ENCODE assay signal across 1 fruit fly cellular context in genomic region chr2L:16284306-16285299, dm6.
A peak's percentile ranks its signal among the peaks of the same experiment; 100 is the strongest.
TF ChIP-seq lines count a peak whose summit lies in the region.

No protein-coding gene starts in this region.

TF ChIP-seq in whole organism, embryonic, 481 proteins besides CTCF, POLR2A, EP300 and RAD21 (continued from another document and continues in another):
- TF ChIP-seq YL-1 (GFP tag; optimal IDR thresholded peaks at IDR 0.05; lab: Kevin White, UChicago) (no peak), croc (GFP tag; conservative IDR thresholded peaks at IDR 0.05; lab: Robert Waterston, UW) (no peak), CG2875 (GFP tag; optimal IDR thresholded peaks at IDR 0.05; lab: Kevin White, UChicago) (peak; percentile 4), CG6175 (GFP tag; IDR thresholded peaks at IDR 0.05; lab: Robert Waterston, UW) (no peak), CG15601 (tag; optimal IDR thresholded peaks at IDR 0.05; lab: Kevin White, UChicago) (peak; percentile 0), Abd-B (GFP tag; optimal IDR thresholded peaks at IDR 0.05; lab: Kevin White, UChicago) (peak; percentile 23), fd102C (GFP tag; optimal IDR thresholded peaks at IDR 0.05; lab: Kevin White, UChicago) (no peak), run (tag; optimal IDR thresholded peaks at IDR 0.05; lab: Kevin White, UChicago) (no peak), CG9797 (GFP tag; optimal IDR thresholded peaks at IDR 0.05; lab: Kevin White, UChicago) (no peak), CG12071 (GFP tag; optimal IDR thresholded peaks at IDR 0.05; lab: Kevin White, UChicago) (peak; percentile 66), CG14050 (GFP tag; IDR thresholded peaks at IDR 0.05; lab: Robert Waterston, UW) (no peak), CG1602 (GFP tag; optimal IDR thresholded peaks at IDR 0.05; lab: Kevin White, UChicago) (no peak), CG17802 (tag; optimal IDR thresholded peaks at IDR 0.05; lab: Kevin White, UChicago) (no peak), repo (GFP tag; optimal IDR thresholded peaks at IDR 0.05; lab: Kevin White, UChicago) (no peak), vvl (GFP tag; IDR thresholded peaks at IDR 0.05; lab: Robert Waterston, UW) (no peak), danr (GFP tag; IDR thresholded peaks at IDR 0.05; lab: Robert Waterston, UW) (no peak), CG2678 (tag; optimal IDR thresholded peaks at IDR 0.05; lab: Kevin White, UChicago) (peak; percentile 74), ERR (GFP tag; optimal IDR thresholded peaks at IDR 0.05; lab: Kevin White, UChicago) (no peak), psq (GFP tag; optimal IDR thresholded peaks at IDR 0.05; lab: Kevin White, UChicago) (no peak), B-H1 (GFP tag; IDR thresholded peaks at IDR 0.05; lab: Robert Waterston, UW) (no peak), HLH3B (GFP tag; IDR thresholded peaks at IDR 0.05; lab: Robert Waterston, UW) (no peak), luna (GFP tag; optimal IDR thresholded peaks at IDR 0.05; lab: Kevin White, UChicago) (no peak), Scr (GFP tag; IDR thresholded peaks at IDR 0.05; lab: Robert Waterston, UW; ENCODE audit: partially characterized antibody) (no peak), CG7963 (GFP tag; IDR thresholded peaks at IDR 0.05; lab: Robert Waterston, UW; ENCODE audit: partially characterized antibody) (no peak), CG4424 (GFP tag; optimal IDR thresholded peaks at IDR 0.05; lab: Kevin White, UChicago) (peak; percentile 39), CG6272 (GFP tag; IDR thresholded peaks at IDR 0.05; lab: Robert Waterston, UW) (no peak), CG4730 (GFP tag; IDR thresholded peaks at IDR 0.05; lab: Robert Waterston, UW) (no peak), CG15479 (GFP tag; optimal IDR thresholded peaks at IDR 0.05; lab: Kevin White, UChicago) (no peak), CHES-1-like (GFP tag; optimal IDR thresholded peaks at IDR 0.05; lab: Kevin White, UChicago) (peak; percentile 4), CG34422 (GFP tag; IDR thresholded peaks at IDR 0.05; lab: Robert Waterston, UW) (no peak), CG13287 (GFP tag; IDR thresholded peaks at IDR 0.05; lab: Robert Waterston, UW; ENCODE audit: partially characterized antibody) (no peak), klu (GFP tag; IDR thresholded peaks at IDR 0.05; lab: Robert Waterston, UW) (no peak), tin (GFP tag; optimal IDR thresholded peaks at IDR 0.05; lab: Kevin White, UChicago) (no peak), CG33557 (GFP tag; optimal IDR thresholded peaks at IDR 0.05; lab: Kevin White, UChicago) (no peak), CG9437 (GFP tag; optimal IDR thresholded peaks at IDR 0.05; lab: Kevin White, UChicago) (no peak), CG3995 (GFP tag; optimal IDR thresholded peaks at IDR 0.05; lab: Kevin White, UChicago) (peak; percentile 5), Atf-2 (GFP tag; optimal IDR thresholded peaks at IDR 0.05; lab: Kevin White, UChicago) (peak; percentile 1), lola (GFP tag; optimal IDR thresholded peaks at IDR 0.05; lab: Kevin White, UChicago) (no peak), trh (GFP tag; optimal IDR thresholded peaks at IDR 0.05; lab: Kevin White, UChicago) (peak; percentile 36), Rx (GFP tag; IDR thresholded peaks at IDR 0.05; lab: Robert Waterston, UW) (no peak), CG17361 (GFP tag; IDR thresholded peaks at IDR 0.05; lab: Robert Waterston, UW) (no peak), CG10543 (GFP tag; optimal IDR thresholded peaks at IDR 0.05; lab: Kevin White, UChicago) (peak; percentile 36), CG1603 (tag; optimal IDR thresholded peaks at IDR 0.05; lab: Kevin White, UChicago) (peak; percentile 30), vnd (GFP tag; IDR thresholded peaks at IDR 0.05; lab: Robert Waterston, UW; ENCODE audit: partially characterized antibody) (no peak), jumu (GFP tag; optimal IDR thresholded peaks at IDR 0.05; lab: Kevin White, UChicago) (no peak), abd-A (tag; optimal IDR thresholded peaks at IDR 0.05; lab: Kevin White, UChicago) (peak; percentile 54), CG8359 (GFP tag; optimal IDR thresholded peaks at IDR 0.05; lab: Kevin White, UChicago; ENCODE audit: borderline replicate concordance) (no peak), CG8281 (tag; optimal IDR thresholded peaks at IDR 0.05; lab: Kevin White, UChicago) (peak; percentile 40), stwl (tag; optimal IDR thresholded peaks at IDR 0.05; lab: Kevin White, UChicago) (no peak), CG4854 (GFP tag; optimal IDR thresholded peaks at IDR 0.05; lab: Kevin White, UChicago) (peak; percentile 36), Doc2 (GFP tag; IDR thresholded peaks at IDR 0.05; lab: Robert Waterston, UW) (no peak), Fer2 (tag; optimal IDR thresholded peaks at IDR 0.05; lab: Kevin White, UChicago) (no peak), CG16815 (GFP tag; optimal IDR thresholded peaks at IDR 0.05; lab: Kevin White, UChicago) (no peak), Sry-β (GFP tag; optimal IDR thresholded peaks at IDR 0.05; lab: Kevin White, UChicago) (no peak), amos (GFP tag; IDR thresholded peaks at IDR 0.05; lab: Robert Waterston, UW; ENCODE audit: partially characterized antibody) (no peak), Ada2b (GFP tag; IDR thresholded peaks at IDR 0.05; lab: Robert Waterston, UW) (no peak), Tbp (GFP tag; optimal IDR thresholded peaks at IDR 0.05; lab: Kevin White, UChicago) (no peak), Nf-YB (GFP tag; optimal IDR thresholded peaks at IDR 0.05; lab: Kevin White, UChicago) (peak; percentile 18), esg (GFP tag; conservative IDR thresholded peaks at IDR 0.05; lab: Robert Waterston, UW) (no peak), CG1529 (GFP tag; optimal IDR thresholded peaks at IDR 0.05; lab: Kevin White, UChicago) (no peak), sima (GFP tag; optimal IDR thresholded peaks at IDR 0.05; lab: Kevin White, UChicago) (no peak), CG6854 (GFP tag; optimal IDR thresholded peaks at IDR 0.05; lab: Kevin White, UChicago) (peak; percentile 30), CG17385 (GFP tag; optimal IDR thresholded peaks at IDR 0.05; lab: Kevin White, UChicago) (peak; percentile 27), CG6791 (GFP tag; IDR thresholded peaks at IDR 0.05; lab: Robert Waterston, UW; ENCODE audit: partially characterized antibody) (no peak), CG4820 (GFP tag; optimal IDR thresholded peaks at IDR 0.05; lab: Kevin White, UChicago) (no peak), CG18262 (tag; optimal IDR thresholded peaks at IDR 0.05; lab: Kevin White, UChicago) (peak; percentile 27), E2f1 (GFP tag; IDR thresholded peaks at IDR 0.05; lab: Robert Waterston, UW) (no peak), trem (tag; optimal IDR thresholded peaks at IDR 0.05; lab: Kevin White, UChicago) (no peak), nau (GFP tag; optimal IDR thresholded peaks at IDR 0.05; lab: Kevin White, UChicago) (peak; percentile 51), CG17568 (GFP tag; optimal IDR thresholded peaks at IDR 0.05; lab: Kevin White, UChicago) (no peak), CG8924 (tag; optimal IDR thresholded peaks at IDR 0.05; lab: Kevin White, UChicago) (peak; percentile 36), CG10654 (GFP tag; optimal IDR thresholded peaks at IDR 0.05; lab: Kevin White, UChicago) (peak; percentile 21), maf-S (GFP tag; optimal IDR thresholded peaks at IDR 0.05; lab: Kevin White, UChicago) (peak; percentile 8), Mrtf (GFP tag; IDR thresholded peaks at IDR 0.05; lab: Robert Waterston, UW) (no peak), inv (GFP tag; IDR thresholded peaks at IDR 0.05; lab: Robert Waterston, UW; ENCODE audit: partially characterized antibody) (no peak), eve (GFP tag; optimal IDR thresholded peaks at IDR 0.05; lab: Kevin White, UChicago) (peak in 1 of 2 experiments; percentile 85), eyg (GFP tag; optimal IDR thresholded peaks at IDR 0.05; lab: Kevin White, UChicago) (peak; percentile 2), sob (GFP tag; IDR thresholded peaks at IDR 0.05; lab: Robert Waterston, UW) (no peak), pfk (GFP tag; optimal IDR thresholded peaks at IDR 0.05; lab: Kevin White, UChicago) (peak; percentile 99), CG13894 (tag; optimal IDR thresholded peaks at IDR 0.05; lab: Kevin White, UChicago) (peak; percentile 60), HHEX (GFP tag; optimal IDR thresholded peaks at IDR 0.05; lab: Kevin White, UChicago) (peak; percentile 62), CG31224 (GFP tag; IDR thresholded peaks at IDR 0.05; lab: Robert Waterston, UW) (no peak), nerfin-1 (tag; optimal IDR thresholded peaks at IDR 0.05; lab: Kevin White, UChicago) (peak; percentile 75), Poxn (GFP tag; IDR thresholded peaks at IDR 0.05; lab: Robert Waterston, UW) (no peak), CG11093 (GFP tag; IDR thresholded peaks at IDR 0.05; lab: Robert Waterston, UW) (no peak), pnt (GFP tag; optimal IDR thresholded peaks at IDR 0.05; lab: Kevin White, UChicago) (no peak), CG10462 (GFP tag; optimal IDR thresholded peaks at IDR 0.05; lab: Kevin White, UChicago) (peak; percentile 2), zen (tag; optimal IDR thresholded peaks at IDR 0.05; lab: Kevin White, UChicago) (no peak), Deaf1 (tag; optimal IDR thresholded peaks at IDR 0.05; lab: Kevin White, UChicago) (peak; percentile 15), CG14965 (GFP tag; optimal IDR thresholded peaks at IDR 0.05; lab: Kevin White, UChicago; ENCODE audit: borderline replicate concordance) (no peak), ATbp (GFP tag; optimal IDR thresholded peaks at IDR 0.05; lab: Kevin White, UChicago) (peak; percentile 52), stc (GFP tag; IDR thresholded peaks at IDR 0.05; lab: Robert Waterston, UW) (no peak), NfI (GFP tag; optimal IDR thresholded peaks at IDR 0.05; lab: Kevin White, UChicago) (peak; percentile 42), sim (GFP tag; IDR thresholded peaks at IDR 0.05; lab: Robert Waterston, UW) (no peak), fd64A (GFP tag; optimal IDR thresholded peaks at IDR 0.05; lab: Kevin White, UChicago) (peak; percentile 73), Bdp1 (GFP tag; optimal IDR thresholded peaks at IDR 0.05; lab: Kevin White, UChicago) (no peak), Hand (GFP tag; optimal IDR thresholded peaks at IDR 0.05; lab: Kevin White, UChicago) (peak; percentile 48), chif (GFP tag; optimal IDR thresholded peaks at IDR 0.05; lab: Kevin White, UChicago) (peak in 1 of 2 experiments; percentile 20), lilli (GFP tag; optimal IDR thresholded peaks at IDR 0.05; lab: Kevin White, UChicago) (peak; percentile 64), sr (GFP tag; IDR thresholded peaks at IDR 0.05; lab: Robert Waterston, UW) (no peak), Ets65A (GFP tag; lab: Kevin White, UChicago) (peak; percentile 92), Pdp1 (GFP tag; optimal IDR thresholded peaks at IDR 0.05; lab: Kevin White, UChicago) (peak in 1 of 2 experiments; percentile 54), Neu2 (GFP tag; optimal IDR thresholded peaks at IDR 0.05; lab: Kevin White, UChicago; ENCODE audit: borderline replicate concordance) (no peak), gcm (GFP tag; optimal IDR thresholded peaks at IDR 0.05; lab: Kevin White, UChicago) (peak; percentile 2), yki (optimal IDR thresholded peaks at IDR 0.05; lab: Kevin White, UChicago) (peak; percentile 63), wek (GFP tag; optimal IDR thresholded peaks at IDR 0.05; lab: Kevin White, UChicago) (peak; percentile 69), CG4282 (GFP tag; optimal IDR thresholded peaks at IDR 0.05; lab: Kevin White, UChicago) (peak; percentile 9), Opbp (GFP tag; IDR thresholded peaks at IDR 0.05; lab: Robert Waterston, UW; ENCODE audit: partially characterized antibody) (no peak), D19A (tag; optimal IDR thresholded peaks at IDR 0.05; lab: Kevin White, UChicago) (no peak), CG6683 (GFP tag; optimal IDR thresholded peaks at IDR 0.05; lab: Kevin White, UChicago) (peak; percentile 33), CG7556 (GFP tag; optimal IDR thresholded peaks at IDR 0.05; lab: Kevin White, UChicago) (peak; percentile 13), bbx (GFP tag; IDR thresholded peaks at IDR 0.05; lab: Robert Waterston, UW; ENCODE audit: partially characterized antibody) (no peak), CG18764 (GFP tag; optimal IDR thresholded peaks at IDR 0.05; lab: Kevin White, UChicago) (no peak), jing (GFP tag; optimal IDR thresholded peaks at IDR 0.05; lab: Kevin White, UChicago) (no peak), CG14710 (tag; optimal IDR thresholded peaks at IDR 0.05; lab: Kevin White, UChicago) (no peak), CG6254 (GFP tag; optimal IDR thresholded peaks at IDR 0.05; lab: Kevin White, UChicago) (no peak), Med (GFP tag; lab: Kevin White, UChicago) (peak; percentile 82), br (optimal IDR thresholded peaks at IDR 0.05; lab: Kevin White, UChicago) (no peak), Antp (GFP tag; optimal IDR thresholded peaks at IDR 0.05; lab: Kevin White, UChicago) (peak; percentile 37), Elba2 (GFP tag; optimal IDR thresholded peaks at IDR 0.05; lab: Kevin White, UChicago) (no peak), Bteb2 (GFP tag; optimal IDR thresholded peaks at IDR 0.05; lab: Kevin White, UChicago) (peak; percentile 37), Hsf (GFP tag; optimal IDR thresholded peaks at IDR 0.05; lab: Kevin White, UChicago) (peak; percentile 48), mirr (GFP tag; optimal IDR thresholded peaks at IDR 0.05; lab: Kevin White, UChicago) (peak; percentile 52), sug (tag; optimal IDR thresholded peaks at IDR 0.05; lab: Kevin White, UChicago) (peak; percentile 19), Trl (optimal IDR thresholded peaks at IDR 0.05; lab: Kevin White, UChicago) (peak; percentile 94 to 99), Trl (GFP tag; optimal IDR thresholded peaks at IDR 0.05; lab: Kevin White, UChicago) (peak; percentile 13), corto (GFP tag; optimal IDR thresholded peaks at IDR 0.05; lab: Kevin White, UChicago) (peak; percentile 35), CG8765 (GFP tag; IDR thresholded peaks at IDR 0.05; lab: Robert Waterston, UW) (no peak), dm (GFP tag; optimal IDR thresholded peaks at IDR 0.05; lab: Kevin White, UChicago) (peak; percentile 47), BtbVII (GFP tag; optimal IDR thresholded peaks at IDR 0.05; lab: Kevin White, UChicago) (no peak), bowl (GFP tag; IDR thresholded peaks at IDR 0.05; lab: Robert Waterston, UW) (no peak), Side (GFP tag; optimal IDR thresholded peaks at IDR 0.05; lab: Kevin White, UChicago) (peak; percentile 63), Atf3 (GFP tag; optimal IDR thresholded peaks at IDR 0.05; lab: Kevin White, UChicago) (no peak), CG2199 (GFP tag; IDR thresholded peaks at IDR 0.05; lab: Robert Waterston, UW) (no peak), dmrt99B (tag; optimal IDR thresholded peaks at IDR 0.05; lab: Kevin White, UChicago) (peak; percentile 58), Oaz (GFP tag; IDR thresholded peaks at IDR 0.05; lab: Robert Waterston, UW) (no peak), Hey (tag; optimal IDR thresholded peaks at IDR 0.05; lab: Kevin White, UChicago) (no peak)
